Worm (Caenorhabditis elegans) whole organism, late embryonic: ENCODE data around the gene fbxb-65.

Experiments
- F13H6.1 ChIP-seq: sonication (generic microtip); optimal IDR thresholded peaks from 2 replicates; lab custom pipeline; 2016; ENCODE audit warnings: missing genetic modification characterization, missing compliant biosample characterization
- K09A11.1 ChIP-seq: sonication (generic microtip); optimal IDR thresholded peaks from 2 replicates; lab custom pipeline; 2017; ENCODE audit warnings: antibody characterized with exemption, mild to moderate bottlenecking, missing genetic modification characterization, missing compliant biosample characterization; ENCODE audit not compliant: insufficient read depth
- T23F11.4 ChIP-seq: fragments of 200-800 bp; sonication (Bioruptor generic); optimal IDR thresholded peaks from 2 replicates; lab custom pipeline; 2018; ENCODE audit warnings: mild to moderate bottlenecking, missing genetic modification characterization, missing compliant biosample characterization
- ahr-1 ChIP-seq: sonication (generic microtip); optimal IDR thresholded peaks from 2 replicates; lab custom pipeline; 2016; ENCODE audit warnings: missing genetic modification characterization, missing compliant biosample characterization
- ama-1 ChIP-seq: fragments of 150-350 bp; optimal IDR thresholded peaks from 2 replicates; lab custom pipeline; 2014
- ceh-14 ChIP-seq: sonication (generic microtip); optimal IDR thresholded peaks from 2 replicates; lab custom pipeline; 2016; ENCODE audit warnings: missing genotype, missing genetic modification characterization, missing compliant biosample characterization
- ceh-22 ChIP-seq: sonication (generic microtip); optimal IDR thresholded peaks from 2 replicates; lab custom pipeline; 2017; ENCODE audit warnings: missing biosample characterization, missing genetic modification characterization
- ceh-30 ChIP-seq: fragments of 150-350 bp; optimal IDR thresholded peaks from 2 replicates; lab custom pipeline; 2014; ENCODE audit warnings: missing biosample characterization, missing genetic modification characterization
- ceh-31 ChIP-seq: sonication (generic microtip); optimal IDR thresholded peaks from 2 replicates; lab custom pipeline; 2016; ENCODE audit warnings: missing genetic modification characterization, missing compliant biosample characterization
- ceh-34 ChIP-seq: sonication (generic microtip); optimal IDR thresholded peaks from 2 replicates; lab custom pipeline; 2016; ENCODE audit warnings: mild to moderate bottlenecking, missing genetic modification characterization, missing compliant biosample characterization
- ceh-48 ChIP-seq: sonication (generic microtip); optimal IDR thresholded peaks from 2 replicates; lab custom pipeline; 2016; ENCODE audit warnings: missing genetic modification characterization, inconsistent platforms, missing compliant biosample characterization
- ceh-6 ChIP-seq: fragments of 200-800 bp; sonication (Bioruptor generic); optimal IDR thresholded peaks from 2 replicates; lab custom pipeline; 2018; ENCODE audit warnings: mild to moderate bottlenecking, missing genetic modification characterization, missing compliant biosample characterization
- ceh-9 ChIP-seq: sonication (generic microtip); optimal IDR thresholded peaks from 2 replicates; lab custom pipeline; 2016; ENCODE audit warnings: mild to moderate bottlenecking, missing genetic modification characterization, inconsistent platforms, missing compliant biosample characterization
- che-1 ChIP-seq: sonication (generic microtip); optimal IDR thresholded peaks from 2 replicates; lab custom pipeline; 2016; ENCODE audit warnings: mild to moderate bottlenecking, missing genetic modification characterization, missing compliant biosample characterization
- dmd-4 ChIP-seq: sonication (generic microtip); optimal IDR thresholded peaks from 2 replicates; lab custom pipeline; 2016; ENCODE audit warnings: borderline replicate concordance, missing genetic modification characterization, missing compliant biosample characterization
- elt-4 ChIP-seq: sonication (generic microtip); optimal IDR thresholded peaks from 2 replicates; lab custom pipeline; 2016; ENCODE audit warnings: missing genetic modification characterization, missing compliant biosample characterization
- ets-4 ChIP-seq: sonication (generic microtip); optimal IDR thresholded peaks from 2 replicates; lab custom pipeline; 2016; ENCODE audit warnings: missing genetic modification characterization, missing compliant biosample characterization
- fkh-10 ChIP-seq: fragments of 150-350 bp; optimal IDR thresholded peaks from 2 replicates; lab custom pipeline; 2014; ENCODE audit warnings: missing biosample characterization, missing genetic modification reagents, missing genetic modification characterization
- fkh-6 ChIP-seq: sonication (generic microtip); optimal IDR thresholded peaks from 2 replicates; lab custom pipeline; 2016; ENCODE audit warnings: missing genetic modification characterization, missing compliant biosample characterization
- hlh-30 ChIP-seq: sonication (generic microtip); optimal IDR thresholded peaks from 2 replicates; lab custom pipeline; 2017; ENCODE audit warnings: antibody characterized with exemption, missing genetic modification characterization, missing compliant biosample characterization; ENCODE audit not compliant: insufficient read depth
- lin-11 ChIP-seq: fragments of 200-800 bp; sonication (Bioruptor generic); optimal IDR thresholded peaks from 2 replicates; lab custom pipeline; 2018; ENCODE audit warnings: mild to moderate bottlenecking, missing genetic modification characterization, missing compliant biosample characterization
- mec-3 ChIP-seq: sonication (generic microtip); optimal IDR thresholded peaks from 2 replicates; lab custom pipeline; 2016; ENCODE audit warnings: borderline replicate concordance, missing genetic modification characterization, missing compliant biosample characterization
- nhr-11 ChIP-seq: fragments of 150-350 bp; optimal IDR thresholded peaks from 2 replicates; lab custom pipeline; 2014; ENCODE audit warnings: missing biosample characterization, missing genetic modification characterization
- nhr-232 ChIP-seq: sonication (generic microtip); optimal IDR thresholded peaks from 2 replicates; lab custom pipeline; 2016; ENCODE audit warnings: missing genetic modification characterization, missing compliant biosample characterization
- pat-9 ChIP-seq: fragments of 200-800 bp; sonication (Bioruptor generic); optimal IDR thresholded peaks from 2 replicates; lab custom pipeline; 2018; ENCODE audit warnings: mild to moderate bottlenecking, missing genetic modification characterization, moderate library complexity, missing compliant biosample characterization
- pax-1 ChIP-seq: fragments of 150-350 bp; optimal IDR thresholded peaks from 2 replicates; lab custom pipeline; 2014; ENCODE audit warnings: missing biosample characterization, missing genetic modification characterization
- pqm-1 ChIP-seq: sonication (generic microtip); optimal IDR thresholded peaks from 2 replicates; lab custom pipeline; 2016; ENCODE audit warnings: missing genetic modification characterization, missing compliant biosample characterization
- ref-2 ChIP-seq: sonication (generic microtip); optimal IDR thresholded peaks from 2 replicates; lab custom pipeline; 2016; ENCODE audit warnings: missing genetic modification characterization, missing compliant biosample characterization
- sdc-2 ChIP-seq: sonication (generic microtip); optimal IDR thresholded peaks from 2 replicates; lab custom pipeline; 2016; ENCODE audit warnings: missing genotype, missing genetic modification characterization, missing compliant biosample characterization
- sox-2 ChIP-seq: fragments of 200-800 bp; sonication (Bioruptor generic); IDR thresholded peaks from 2 replicates; pipeline ENCODE4 v1.3.6; 2022; ENCODE audit warnings: missing genetic modification reagents, missing genetic modification characterization, missing compliant biosample characterization
- sox-4 ChIP-seq: sonication (generic microtip); optimal IDR thresholded peaks from 2 replicates; lab custom pipeline; 2017; ENCODE audit warnings: mild to moderate bottlenecking, missing genetic modification characterization, inconsistent platforms, missing compliant biosample characterization
- tbx-2 ChIP-seq: sonication (generic microtip); optimal IDR thresholded peaks from 2 replicates; lab custom pipeline; 2016; ENCODE audit warnings: missing genetic modification characterization, missing compliant biosample characterization
- unc-86 ChIP-seq: sonication (generic microtip); optimal IDR thresholded peaks from 2 replicates; lab custom pipeline; 2016; ENCODE audit warnings: missing genetic modification characterization, missing compliant biosample characterization
- zip-5 ChIP-seq: sonication (generic microtip); optimal IDR thresholded peaks from 2 replicates; lab custom pipeline; 2016; ENCODE audit warnings: missing genetic modification characterization, missing compliant biosample characterization

fbxb-65 gene

DNA sequence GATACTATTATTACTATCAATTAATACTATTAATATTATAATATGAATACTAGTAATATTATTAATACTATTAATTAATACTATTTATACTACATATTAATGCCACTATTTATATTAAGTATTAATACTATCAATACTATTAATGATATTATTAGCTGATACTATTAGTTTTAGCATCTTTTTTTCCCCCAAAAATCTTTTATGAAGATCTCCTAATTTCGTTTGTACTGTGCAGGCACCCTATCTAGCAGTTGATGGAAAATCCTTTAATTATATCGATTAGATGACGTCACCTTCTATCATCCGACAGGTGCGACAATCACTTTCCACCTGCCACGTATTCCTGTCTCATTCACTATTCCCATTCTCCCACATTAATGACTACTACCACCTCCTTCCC lies at the start of gene fbxb-65:
TSS of gene fbxb-65 (plus strand) at position 301 of the 400 bp plus-strand sequence.
- no peak for TF ChIP-seq ceh-6 (GFP tag; lab: Kevin White, UChicago)
- no peak for TF ChIP-seq ahr-1 (tag; lab: Kevin White, UChicago)
- TF ChIP-seq K09A11.1 (tag; lab: Kevin White, UChicago) = no peak
- TF ChIP-seq sox-2 (GFP tag; lab: Robert Waterston, UW) = no peak
- no peak for TF ChIP-seq elt-4 (tag; lab: Kevin White, UChicago)
- no peak for TF ChIP-seq ceh-48 (tag; lab: Kevin White, UChicago)
- no peak for TF ChIP-seq mec-3 (tag; lab: Kevin White, UChicago)

DNA sequence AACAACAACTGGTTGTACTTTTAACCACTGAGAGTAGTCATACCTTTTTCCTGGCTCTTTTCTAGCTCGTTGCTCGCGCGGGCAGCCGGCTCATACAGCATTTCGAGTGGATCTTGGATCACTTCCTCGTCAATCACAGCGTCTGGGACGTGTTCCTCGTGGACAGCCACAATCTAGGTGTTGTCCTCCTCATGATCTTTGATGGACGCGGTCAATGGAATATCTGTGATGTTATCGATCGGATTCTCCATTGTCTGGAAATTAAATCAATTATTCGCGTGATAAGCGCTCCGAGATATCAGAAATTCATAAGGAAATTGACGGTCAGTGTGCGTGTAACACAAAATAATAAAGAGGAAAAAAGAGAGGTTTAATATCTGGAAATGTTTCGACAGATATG lies 49.5 kb upstream of the fbxb-65 start, which contains the start of gene F21D9.8:
TSS of gene F21D9.8 (minus strand) at position 101 of the 400 bp plus-strand sequence.
- TF ChIP-seq tbx-2 (tag; lab: Kevin White, UChicago) (no peak), ceh-14 (no peak), fkh-6 (tag; lab: Kevin White, UChicago) (no peak), T23F11.4 (no peak), ceh-31 (tag; lab: Kevin White, UChicago) (no peak), zip-5 (tag; lab: Kevin White, UChicago) (no peak), ceh-34 (tag; lab: Kevin White, UChicago) (no peak), ets-4 (tag; lab: Kevin White, UChicago) (no peak), F13H6.1 (no peak), ceh-22 (tag; lab: Kevin White, UChicago) (no peak), pax-1 (tag; lab: Kevin White, UChicago) (no peak), lin-11 (tag; lab: Kevin White, UChicago) (no peak), hlh-30 (tag; lab: Kevin White, UChicago) (no peak), sox-4 (tag; lab: Kevin White, UChicago) (no peak), ceh-48 (tag; lab: Kevin White, UChicago) (no peak), pat-9 (no peak), dmd-4 (no peak)
- TF ChIP-seq, all 69 proteins: peak for 0

DNA sequence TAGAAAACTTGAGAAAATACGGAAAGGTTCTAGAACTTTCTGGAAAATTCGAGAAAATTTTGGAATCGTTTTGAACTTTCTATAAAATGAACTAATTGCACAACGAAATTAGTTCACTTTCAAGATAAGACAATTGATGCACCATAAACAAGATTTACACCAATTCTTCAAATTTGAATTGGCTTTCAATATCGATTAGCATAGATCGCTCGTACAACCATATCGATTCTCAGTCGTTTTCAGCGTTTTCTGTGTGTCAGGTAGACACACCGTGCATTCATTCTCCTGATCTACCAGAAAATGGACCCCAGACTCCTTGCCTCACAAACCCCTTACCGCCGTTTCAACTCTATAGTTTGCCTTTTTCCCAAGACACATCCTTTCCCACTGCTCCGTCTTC lies 47.0 kb upstream of the fbxb-65 start, which contains the start of gene fbxb-117:
TSS of gene fbxb-117 (plus strand) at position 301 of the 400 bp plus-strand sequence.
- TF ChIP-seq che-1 (tag; lab: Kevin White, UChicago) (no peak), ama-1 (no peak), fkh-10 (no peak), ceh-22 (tag; lab: Kevin White, UChicago) (no peak)

DNA sequence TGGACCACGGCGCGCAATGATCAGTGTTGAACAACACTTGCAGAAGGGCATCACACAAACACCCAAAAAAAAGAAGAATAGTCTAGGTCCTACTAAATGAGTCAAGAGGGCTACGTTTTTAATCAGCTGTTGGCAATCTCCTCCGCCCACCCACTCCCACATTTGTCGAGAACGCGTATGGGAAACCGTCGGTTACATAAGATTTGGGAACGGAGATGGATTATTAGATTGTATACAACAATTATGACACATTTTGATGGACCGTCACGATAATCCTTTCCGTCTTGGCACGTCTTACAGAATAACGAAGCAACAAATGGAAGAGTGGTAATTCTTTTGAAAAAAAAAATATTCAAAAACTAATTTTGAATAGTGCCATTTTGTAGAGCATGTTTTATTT lies 43.4 kb upstream of the fbxb-65 start:
- TF ChIP-seq ceh-22 (tag; lab: Kevin White, UChicago) (no peak), ama-1 (no peak), F13H6.1 (no peak), sdc-2 (tag; lab: Kevin White, UChicago) (no peak), nhr-11 (no peak), ref-2 (tag; lab: Kevin White, UChicago) (no peak), dmd-4 (no peak)

DNA sequence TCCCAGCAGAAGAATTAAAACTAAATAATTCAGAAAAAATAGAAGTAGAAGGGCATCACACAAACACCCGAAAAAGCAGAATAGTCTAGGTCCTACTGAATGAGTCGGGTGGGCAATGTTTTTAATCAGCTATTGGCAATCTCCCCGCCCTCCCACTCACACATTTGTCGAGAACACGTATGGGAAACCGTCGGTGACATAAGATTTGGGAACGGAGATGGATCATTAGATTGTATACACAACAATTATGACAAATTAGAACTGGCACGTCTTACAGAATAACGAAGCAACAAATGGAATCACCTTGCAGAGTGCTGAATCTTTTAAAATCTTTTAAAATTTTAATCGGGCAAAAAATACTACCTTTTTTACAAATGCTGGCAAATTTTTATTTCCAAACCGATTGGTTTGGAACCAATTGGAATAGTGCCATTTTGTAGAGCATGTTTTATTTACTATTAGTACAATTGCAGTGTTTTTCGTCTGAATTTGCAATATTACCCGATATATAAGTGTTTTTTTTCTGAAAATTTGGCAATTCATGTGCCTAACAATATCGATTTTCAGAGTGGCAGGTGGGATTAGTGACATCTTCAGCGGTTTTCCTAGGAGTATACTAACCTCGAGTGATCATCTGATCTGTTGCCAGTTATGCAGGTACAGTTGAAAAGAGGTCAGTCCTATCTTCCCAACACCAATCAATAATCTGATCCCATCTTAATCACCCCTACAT lies 41.1 kb upstream of the fbxb-65 start, which contains the start of the genes F55C9.3 and fbxb-57:
TSS of gene F55C9.3 (minus strand) at position 101 of the 733 bp plus-strand sequence.
TSS of gene fbxb-57 (plus strand) at position 683 of the 733 bp plus-strand sequence.
- TF ChIP-seq tbx-2 (tag; lab: Kevin White, UChicago) (no peak), ceh-30 (tag; lab: Kevin White, UChicago) (no peak), F13H6.1 (no peak), sdc-2 (tag; lab: Kevin White, UChicago) (no peak), ceh-9 (tag; lab: Kevin White, UChicago) (no peak), pqm-1 (tag; lab: Kevin White, UChicago) (no peak), nhr-232 (tag; lab: Kevin White, UChicago) (no peak), ceh-48 (tag; lab: Kevin White, UChicago) (no peak), ceh-6 (GFP tag; lab: Kevin White, UChicago) (no peak), T23F11.4 (no peak), elt-4 (tag; lab: Kevin White, UChicago) (no peak), dmd-4 (no peak), unc-86 (tag; lab: Kevin White, UChicago) (no peak), sox-4 (tag; lab: Kevin White, UChicago) (no peak), ama-1 (no peak)
